Worm (Caenorhabditis elegans) whole organism, L1 larva: Measurements from ENCODE around the gene pqn-22.
"Not testable (repeated sequence)": the region's sequence is repeated elsewhere in the genome, so short reads cannot be mapped to it uniquely, and the experiment has no call there.

ENCODE experiments used
- C04F5.9 ChIP-seq: sonication (generic microtip); optimal IDR thresholded peaks from 2 replicates; lab custom pipeline; 2016; ENCODE audit warnings: missing genetic modification characterization, missing compliant biosample characterization
- C16A3.4 ChIP-seq: fragments of 150-350 bp; optimal IDR thresholded peaks from 2 replicates; lab custom pipeline; 2014; ENCODE audit warnings: missing biosample characterization, missing genetic modification characterization
- ama-1 ChIP-seq: fragments of 150-350 bp; optimal IDR thresholded peaks from 2 replicates; lab custom pipeline; 2014
- ceh-8 ChIP-seq: fragments of 200-800 bp; sonication (Bioruptor generic); optimal IDR thresholded peaks from 2 replicates; lab custom pipeline; 2018; ENCODE audit warnings: mild to moderate bottlenecking, missing genetic modification characterization, moderate library complexity, missing compliant biosample characterization
- ceh-88 ChIP-seq: fragments of 200-800 bp; sonication (Bioruptor generic); IDR thresholded peaks from 2 replicates; pipeline ENCODE4 v1.3.6; 2022; ENCODE audit warnings: missing genetic modification characterization, missing compliant biosample characterization
- ces-1 ChIP-seq: fragments of 150-350 bp; optimal IDR thresholded peaks from 2 replicates; lab custom pipeline; 2014; ENCODE audit warnings: missing biosample characterization, missing genetic modification reagents, missing genetic modification characterization
- dsc-1 ChIP-seq: sonication (generic microtip); optimal IDR thresholded peaks from 2 replicates; lab custom pipeline; 2016; ENCODE audit warnings: mild to moderate bottlenecking, missing genetic modification characterization, missing compliant biosample characterization
- efl-1 ChIP-seq, 4 experiments: fragments of 150-350 bp; optimal IDR thresholded peaks in 3 of 4; peaks in 1 of 4; 1 replicate in 1 of 4; 2 replicates in 3 of 4; lab custom pipeline; 2014; ENCODE audit warnings: missing biosample characterization in 2 of 4, missing genetic modification characterization in 2 of 4, missing genetic modification reagents in 2 of 4
- elt-3 ChIP-seq, 6 experiments: fragments of 150-350 bp in 1 of 6; sonication (generic microtip); optimal IDR thresholded peaks; 2 replicates each; lab custom pipeline; 2017 to 2018; ENCODE audit warnings: missing biosample characterization in 6 of 6, missing genetic modification characterization in 6 of 6, inconsistent platforms in 1 of 6
- fkh-10 ChIP-seq: sonication (generic microtip); optimal IDR thresholded peaks from 2 replicates; lab custom pipeline; 2017; ENCODE audit warnings: missing biosample characterization, missing genetic modification reagents, missing genetic modification characterization
- fos-1 ChIP-seq: fragments of 150-350 bp; optimal IDR thresholded peaks from 2 replicates; lab custom pipeline; 2014; ENCODE audit warnings: missing biosample characterization, missing genetic modification characterization
- irx-1 ChIP-seq: sonication (generic microtip); optimal IDR thresholded peaks from 2 replicates; lab custom pipeline; 2016; ENCODE audit warnings: missing genetic modification characterization, missing compliant biosample characterization
- lin-14 ChIP-seq: fragments of 200-800 bp; sonication (Bioruptor generic); optimal IDR thresholded peaks from 2 replicates; lab custom pipeline; 2018; ENCODE audit warnings: mild to moderate bottlenecking, missing genetic modification characterization, moderate library complexity, missing compliant biosample characterization
- lin-15B ChIP-seq: fragments of 150-350 bp; sonication (generic microtip); optimal IDR thresholded peaks from 3 replicates; lab custom pipeline; 2014; ENCODE audit warnings: missing biosample characterization, missing genetic modification characterization
- lin-35 ChIP-seq, 2 experiments: fragments of 150-350 bp; optimal IDR thresholded peaks; 2 replicates each; lab custom pipeline; 2014; ENCODE audit warnings: missing biosample characterization in 2 of 2, missing genetic modification characterization in 2 of 2, missing genetic modification reagents in 2 of 2
- lsy-2 ChIP-seq, 2 experiments: fragments of 150-350 bp; optimal IDR thresholded peaks; 2 replicates each; lab custom pipeline; 2014; ENCODE audit warnings: missing biosample characterization in 2 of 2, missing genetic modification characterization in 2 of 2
- mep-1 ChIP-seq: fragments of 150-350 bp; optimal IDR thresholded peaks from 2 replicates; lab custom pipeline; 2014; ENCODE audit warnings: missing biosample characterization, missing genetic modification characterization
- nhr-20 ChIP-seq: sonication (generic microtip); optimal IDR thresholded peaks from 2 replicates; lab custom pipeline; 2016; ENCODE audit warnings: mild to moderate bottlenecking, missing genetic modification characterization, missing compliant biosample characterization
- nhr-237 ChIP-seq: fragments of 150-350 bp; optimal IDR thresholded peaks from 2 replicates; lab custom pipeline; 2014; ENCODE audit warnings: missing biosample characterization, missing genetic modification characterization
- nhr-47 ChIP-seq: sonication (generic microtip); optimal IDR thresholded peaks from 2 replicates; lab custom pipeline; 2016; ENCODE audit warnings: mild to moderate bottlenecking, missing genetic modification characterization, moderate library complexity, missing compliant biosample characterization
- nhr-71 ChIP-seq: sonication (generic microtip); optimal IDR thresholded peaks from 2 replicates; lab custom pipeline; 2016; ENCODE audit warnings: mild to moderate bottlenecking, missing genetic modification characterization, moderate library complexity, missing compliant biosample characterization
- nhr-76 ChIP-seq: sonication (generic microtip); optimal IDR thresholded peaks from 2 replicates; lab custom pipeline; 2017; ENCODE audit warnings: missing biosample characterization, missing genetic modification characterization
- nhr-85 ChIP-seq: sonication (generic microtip); peaks from one replicate; lab custom pipeline; 2016; ENCODE audit warnings: missing genetic modification characterization, inconsistent platforms, missing compliant biosample characterization
- pax-3 ChIP-seq: fragments of 200-800 bp; sonication (Bioruptor generic); optimal IDR thresholded peaks from 2 replicates; lab custom pipeline; 2018; ENCODE audit warnings: mild to moderate bottlenecking, missing genetic modification characterization, moderate library complexity, missing compliant biosample characterization
- skn-1 ChIP-seq: fragments of 150-350 bp; optimal IDR thresholded peaks from 2 replicates; lab custom pipeline; 2014; ENCODE audit warnings: missing biosample characterization, missing genetic modification characterization
- snpc-4 ChIP-seq: fragments of 150-350 bp; optimal IDR thresholded peaks from 2 replicates; lab custom pipeline; 2014; ENCODE audit warnings: missing biosample characterization, missing genetic modification characterization
- tbx-2 ChIP-seq: sonication (generic microtip); optimal IDR thresholded peaks from 2 replicates; lab custom pipeline; 2016; ENCODE audit warnings: missing genetic modification characterization, missing compliant biosample characterization
- tlp-1 ChIP-seq: fragments of 150-350 bp; optimal IDR thresholded peaks from 2 replicates; lab custom pipeline; 2014; ENCODE audit warnings: missing biosample characterization, missing genetic modification characterization
- unc-130 ChIP-seq: fragments of 150-350 bp; optimal IDR thresholded peaks from 2 replicates; lab custom pipeline; 2017; ENCODE audit warnings: missing biosample characterization, missing genetic modification characterization, inconsistent platforms
- unc-30 ChIP-seq: sonication (generic microtip); optimal IDR thresholded peaks from 2 replicates; lab custom pipeline; 2017; ENCODE audit warnings: missing biosample characterization, missing genetic modification characterization
- xbp-1 ChIP-seq: sonication (generic microtip); optimal IDR thresholded peaks from 2 replicates; lab custom pipeline; 2016; ENCODE audit warnings: missing genetic modification characterization, missing compliant biosample characterization
- ztf-11 ChIP-seq, 2 experiments: sonication (generic microtip); optimal IDR thresholded peaks; 2 replicates each; lab custom pipeline; 2016 to 2017; ENCODE audit warnings: missing genetic modification characterization in 2 of 2, missing biosample characterization in 1 of 2, missing compliant biosample characterization in 1 of 2
- ztf-4 ChIP-seq: fragments of 150-350 bp; optimal IDR thresholded peaks from 2 replicates; lab custom pipeline; 2014; ENCODE audit warnings: missing biosample characterization, missing genetic modification characterization

pqn-22 gene

ce11 chrIV:6033539-6033938, at the start of gene pqn-22:
Gene pqn-22, minus strand, starts transcription at chrIV:6033639.
- not testable (repeated sequence) for TF ChIP-seq nhr-71 (tag; lab: Kevin White, UChicago); lsy-2 (tag; optimal IDR thresholded peaks at IDR 0.05; lab: Kevin White, UChicago); skn-1 (tag; lab: Kevin White, UChicago)

- TF ChIP-seq irx-1 (tag; lab: Kevin White, UChicago), result no peak
- no peak for TF ChIP-seq nhr-76 (tag; lab: Kevin White, UChicago)
- peak in 1 of 2 experiments; percentile 35 for TF ChIP-seq lin-35 (GFP tag; optimal IDR thresholded peaks at IDR 0.05; lab: Kevin White, UChicago)
- peak in 3 of 6 experiments; percentile 30 to 88 (median 61) for TF ChIP-seq elt-3 (tag; optimal IDR thresholded peaks at IDR 0.05; lab: Kevin White, UChicago)
- peak; percentile 15 for TF ChIP-seq nhr-20
- TF ChIP-seq, all 84 proteins: peak for 3
Observed at ce11 chrIV:6079925-6080324, 46.5 kb upstream of the pqn-22 start, which contains the start of gene ugt-19. Gene ugt-19, minus strand, starts transcription at chrIV:6079952.

DNA sequence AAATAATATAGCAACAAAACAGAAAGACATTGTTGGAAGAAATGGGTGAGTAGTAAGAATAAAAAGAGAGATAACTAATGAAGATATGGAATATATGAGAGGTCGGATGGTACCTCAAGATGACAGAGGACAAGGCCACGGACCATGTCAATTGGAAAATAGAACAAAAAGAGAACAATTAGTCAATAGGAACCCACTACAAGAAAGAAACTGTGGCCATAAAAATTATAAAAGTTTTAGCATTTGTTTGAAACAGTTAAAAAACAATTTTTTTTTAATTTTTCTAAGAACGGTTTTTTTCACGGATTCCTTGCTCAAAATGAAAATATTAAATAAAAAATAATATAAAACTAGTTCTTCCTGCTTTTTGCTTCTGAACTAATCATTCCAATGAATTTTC, 42.7 kb upstream of the pqn-22 start, which contains the start of gene cpg-20:
TSS of gene cpg-20 (minus strand) at position 101 of the 400 bp plus-strand sequence.
- TF ChIP-seq nhr-71 (tag; lab: Kevin White, UChicago) (no peak), tbx-2 (tag; lab: Kevin White, UChicago) (no peak), ceh-88 (GFP tag; lab: Robert Waterston, UW) (no peak), xbp-1 (no peak), unc-130 (tag; lab: Kevin White, UChicago) (no peak)
- TF ChIP-seq, all 84 proteins: peak for 0

DNA sequence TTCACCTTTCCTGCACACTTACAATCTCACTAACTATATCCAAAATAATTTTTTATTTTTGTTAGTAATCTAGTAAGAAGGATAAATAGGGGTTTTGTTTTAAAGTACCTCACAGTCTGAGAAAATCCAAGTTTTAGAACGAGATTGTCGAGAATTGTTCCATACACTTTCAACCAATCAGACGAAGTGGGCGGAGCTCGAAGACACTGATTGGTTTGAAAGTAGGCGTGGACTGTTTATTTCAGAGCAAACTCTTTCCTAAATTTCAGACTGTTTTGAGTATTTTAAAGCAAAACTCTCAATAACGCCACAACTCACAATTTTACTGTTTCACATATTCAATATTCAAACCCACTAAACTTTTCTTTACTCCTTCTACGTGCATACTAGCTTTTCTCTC, 37.6 kb upstream of the pqn-22 start:
- TF ChIP-seq lin-15B (tag; lab: Kevin White, UChicago), result no peak
- no peak for TF ChIP-seq snpc-4
- TF ChIP-seq lin-14 (GFP tag; lab: Kevin White, UChicago), result no peak
- no peak for TF ChIP-seq nhr-76 (tag; lab: Kevin White, UChicago)
- no peak for TF ChIP-seq C04F5.9
- TF ChIP-seq skn-1 (tag; lab: Kevin White, UChicago), result no peak
- no peak for TF ChIP-seq fos-1
- no peak for TF ChIP-seq ama-1 (lab: Kevin White, UChicago)
- TF ChIP-seq pax-3 (tag; lab: Kevin White, UChicago), result no peak
- TF ChIP-seq dsc-1, result no peak

DNA sequence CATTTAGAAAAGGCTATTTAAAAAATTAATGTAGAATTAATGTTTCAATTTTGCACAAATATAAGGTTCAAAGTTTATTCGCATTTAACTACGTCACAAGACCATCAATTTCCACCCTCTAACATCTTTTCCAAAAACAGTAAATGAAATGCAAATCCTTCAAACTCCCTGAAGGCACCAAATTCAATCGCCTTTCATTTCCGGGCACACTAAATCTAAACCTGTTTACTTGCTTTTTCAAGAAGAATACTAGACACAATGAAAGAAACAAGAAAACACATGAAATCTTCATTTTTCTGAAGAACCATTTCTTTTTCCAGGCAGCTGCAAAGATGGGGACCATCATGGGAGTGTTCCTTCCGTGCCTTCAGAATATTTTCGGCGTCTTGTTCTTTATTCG, 31.7 kb upstream of the pqn-22 start:
- no peak for TF ChIP-seq ztf-11 (tag; optimal IDR thresholded peaks at IDR 0.05; lab: Kevin White, UChicago)
- peak; percentile 94 for TF ChIP-seq fkh-10 (GFP tag; lab: Kevin White, UChicago)
- no peak for TF ChIP-seq unc-30
- TF ChIP-seq lin-14 (GFP tag; lab: Kevin White, UChicago), result peak; percentile 52
- TF ChIP-seq nhr-85 (tag; lab: Kevin White, UChicago), result peak; percentile 28
- no peak for TF ChIP-seq nhr-237 (tag; lab: Kevin White, UChicago)
- TF ChIP-seq, all 84 proteins: peak for 3

DNA sequence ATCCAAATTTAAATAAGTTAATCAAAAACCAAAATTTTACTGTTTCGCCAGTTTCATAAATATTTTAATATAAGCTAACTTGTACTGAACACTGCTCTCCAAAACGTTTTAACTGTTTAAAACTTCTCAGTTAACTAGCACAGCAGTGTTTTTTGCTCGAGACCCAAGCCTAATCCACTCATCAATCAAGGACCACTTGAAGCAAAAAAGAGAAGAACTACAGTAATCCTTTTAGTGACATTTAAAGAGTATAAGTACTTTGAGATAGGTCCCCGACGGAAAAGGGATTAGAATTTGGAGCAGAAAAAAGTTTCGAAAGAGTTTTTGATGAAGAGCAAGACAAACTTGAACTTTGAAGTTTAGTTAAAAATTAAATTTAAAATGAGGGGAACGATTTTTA, 31.2 kb upstream of the pqn-22 start:
- TF ChIP-seq lsy-2 (tag; optimal IDR thresholded peaks at IDR 0.05; lab: Kevin White, UChicago), result peak in 1 of 2 experiments; percentile 56
- TF ChIP-seq C16A3.4, result no peak
- no peak for TF ChIP-seq ztf-4 (tag; lab: Kevin White, UChicago)

- TF ChIP-seq lin-14 (GFP tag; lab: Kevin White, UChicago) (peak; percentile 10), nhr-237 (tag; lab: Kevin White, UChicago) (no peak)
Observed at ce11 chrIV:6062078-6062477, 28.6 kb upstream of the pqn-22 start.

DNA sequence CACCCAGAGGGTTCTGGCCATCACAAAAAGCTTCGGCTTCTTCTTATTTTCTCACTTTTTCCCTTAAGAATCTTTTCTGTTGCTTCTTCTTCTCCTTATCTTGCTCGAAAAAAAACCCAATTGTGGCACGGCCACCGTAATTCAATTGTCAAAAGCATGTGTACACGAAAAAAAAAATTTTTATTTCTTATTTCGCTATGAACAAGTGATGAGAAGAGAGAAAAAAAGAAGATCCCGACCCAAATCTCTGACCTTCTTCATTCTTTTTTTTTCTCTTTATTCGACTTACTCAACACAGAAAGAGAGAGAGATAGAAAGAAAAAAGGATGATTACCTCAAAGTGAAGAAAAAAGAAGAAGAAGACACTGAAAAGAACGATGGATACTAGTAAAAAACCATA, 27.5 kb upstream of the pqn-22 start:
- peak; percentile 79 for TF ChIP-seq fkh-10 (GFP tag; lab: Kevin White, UChicago)
- TF ChIP-seq lin-14 (GFP tag; lab: Kevin White, UChicago), result peak; percentile 85
- TF ChIP-seq nhr-20, result no peak
- TF ChIP-seq lsy-2 (tag; optimal IDR thresholded peaks at IDR 0.05; lab: Kevin White, UChicago), result peak in 1 of 2 experiments; percentile 33
- TF ChIP-seq nhr-47, result peak; percentile 6
- no peak for TF ChIP-seq ceh-8 (GFP tag; lab: Kevin White, UChicago)
- no peak for TF ChIP-seq tlp-1
- TF ChIP-seq efl-1 (optimal IDR thresholded peaks at IDR 0.05; lab: Kevin White, UChicago), result no peak
- TF ChIP-seq efl-1 (GFP tag; optimal IDR thresholded peaks at IDR 0.05 in 1 of 2; lab: Kevin White, UChicago), result peak in 1 of 2 experiments; percentile 35
- TF ChIP-seq ces-1 (GFP tag; lab: Kevin White, UChicago), result peak; percentile 74
- TF ChIP-seq ztf-11 (tag; optimal IDR thresholded peaks at IDR 0.05; lab: Kevin White, UChicago), result no peak
- peak; percentile 32 for TF ChIP-seq nhr-71 (tag; lab: Kevin White, UChicago)
- peak; percentile 28 for TF ChIP-seq mep-1 (tag; lab: Kevin White, UChicago)
- TF ChIP-seq, all 84 proteins: peak for 8
